Fruit fly (Drosophila melanogaster): ENCODE measurements around the gene comt.

Gene comt

dm6 chrX:13233811-13234737, 24.7 kb upstream of the comt start (continued):
- TF ChIP-seq CG6854 (GFP tag; optimal IDR thresholded peaks at IDR 0.05) (no peak), Sox102F (GFP tag; optimal IDR thresholded peaks at IDR 0.05) (peak; percentile 51), CG3032 (tag; optimal IDR thresholded peaks at IDR 0.05) (peak; percentile 88), CG8119 (GFP tag; IDR thresholded peaks at IDR 0.05) (peak; percentile 63; the same call in 2 of the 3 replicates), Ets96B (tag; optimal IDR thresholded peaks at IDR 0.05) (peak; percentile 88), CG6276 (GFP tag; optimal IDR thresholded peaks at IDR 0.05) (peak; percentile 30), CG9139 (GFP tag; optimal IDR thresholded peaks at IDR 0.05) (peak; percentile 88), Gug (GFP tag; IDR thresholded peaks at IDR 0.05) (peak; percentile 56; the same call in 1 of the 2 replicates), CG16779 (tag; optimal IDR thresholded peaks at IDR 0.05) (peak; percentile 68), dac (GFP tag; optimal IDR thresholded peaks at IDR 0.05) (no peak), CG31627 (GFP tag; optimal IDR thresholded peaks at IDR 0.05) (peak; percentile 67), CG7368 (GFP tag; optimal IDR thresholded peaks at IDR 0.05) (peak; percentile 71), Eip78C (GFP tag) (peak; percentile 96), Eip93F (GFP tag; optimal IDR thresholded peaks at IDR 0.05) (peak; percentile 39), Met (GFP tag; optimal IDR thresholded peaks at IDR 0.05) (peak; percentile 76), fkh (GFP tag; optimal IDR thresholded peaks at IDR 0.05) (peak; percentile 42)

dm6 chrX:13234738-13235470, 23.9 kb upstream of the comt start:
- no peak for TF ChIP-seq svp (GFP tag)
- TF ChIP-seq net (GFP tag; optimal IDR thresholded peaks at IDR 0.05): peak; percentile 23
- peak; percentile 32 for TF ChIP-seq OdsH (GFP tag; optimal IDR thresholded peaks at IDR 0.05)
- peak; percentile 45 to 59 for TF ChIP-seq ss (GFP tag; optimal IDR thresholded peaks at IDR 0.05)
- no peak for TF ChIP-seq CG6792 (GFP tag; optimal IDR thresholded peaks at IDR 0.05)
- TF ChIP-seq Sox15 (GFP tag; optimal IDR thresholded peaks at IDR 0.05): no peak
- TF ChIP-seq CG4318 (GFP tag; optimal IDR thresholded peaks at IDR 0.05): no peak
- no peak for TF ChIP-seq lz (GFP tag; optimal IDR thresholded peaks at IDR 0.05)
- TF ChIP-seq CG31627 (GFP tag; optimal IDR thresholded peaks at IDR 0.05): no peak
- 0 out of 2 replicates have a peak, but pooled peaks have one; percentile 37 for TF ChIP-seq CG15336 (GFP tag; IDR thresholded peaks at IDR 0.05)
- no peak for TF ChIP-seq CG3032 (tag; optimal IDR thresholded peaks at IDR 0.05)
- TF ChIP-seq CG8632 (GFP tag; optimal IDR thresholded peaks at IDR 0.05): peak; percentile 13
- TF ChIP-seq Blimp-1 (GFP tag; optimal IDR thresholded peaks at IDR 0.05): no peak
- TF ChIP-seq Eip78C (GFP tag): peak; percentile 44
- peak; percentile 39 for TF ChIP-seq Sox102F (GFP tag; optimal IDR thresholded peaks at IDR 0.05)
- TF ChIP-seq eg (GFP tag; IDR thresholded peaks at IDR 0.05): peak; percentile 83
- TF ChIP-seq Met (GFP tag; optimal IDR thresholded peaks at IDR 0.05): no peak
- no peak for TF ChIP-seq acj6 (GFP tag; optimal IDR thresholded peaks at IDR 0.05)
- no peak for TF ChIP-seq CG10669 (GFP tag; optimal IDR thresholded peaks at IDR 0.05)
- no peak for TF ChIP-seq Gug (GFP tag; IDR thresholded peaks at IDR 0.05)
- TF ChIP-seq Hr4 (GFP tag; optimal IDR thresholded peaks at IDR 0.05): no peak
- TF ChIP-seq CG11762 (GFP tag; optimal IDR thresholded peaks at IDR 0.05; ENCODE audit: insufficient read depth): peak; percentile 32
- TF ChIP-seq spab (GFP tag; optimal IDR thresholded peaks at IDR 0.05): no peak
- TF ChIP-seq CG11294 (GFP tag; IDR thresholded peaks at IDR 0.05): no peak
- TF ChIP-seq cyc (GFP tag; optimal IDR thresholded peaks at IDR 0.05): no peak
- TF ChIP-seq vri (GFP tag; optimal IDR thresholded peaks at IDR 0.05): peak; percentile 29
- TF ChIP-seq CG10631 (GFP tag; optimal IDR thresholded peaks at IDR 0.05): no peak
- no peak for TF ChIP-seq CG7368 (GFP tag; optimal IDR thresholded peaks at IDR 0.05)
- no peak for TF ChIP-seq Hr39 (GFP tag; optimal IDR thresholded peaks at IDR 0.05)
- no peak for TF ChIP-seq CG1621 (tag; optimal IDR thresholded peaks at IDR 0.05)
- no peak for TF ChIP-seq CG16779 (tag; optimal IDR thresholded peaks at IDR 0.05)
- peak; percentile 19 for TF ChIP-seq achi (GFP tag; optimal IDR thresholded peaks at IDR 0.05)
- peak; percentile 13 for TF ChIP-seq esn (GFP tag; optimal IDR thresholded peaks at IDR 0.05)
- TF ChIP-seq fd59A (GFP tag; optimal IDR thresholded peaks at IDR 0.05): no peak
- peak; percentile 65 for TF ChIP-seq CG8119 (GFP tag; IDR thresholded peaks at IDR 0.05)
- TF ChIP-seq CG6276 (GFP tag; optimal IDR thresholded peaks at IDR 0.05): peak; percentile 15
- TF ChIP-seq CG11902 (GFP tag; optimal IDR thresholded peaks at IDR 0.05): no peak
- no peak for TF ChIP-seq Ets96B (tag; optimal IDR thresholded peaks at IDR 0.05)
- TF ChIP-seq Ets21C (GFP tag; optimal IDR thresholded peaks at IDR 0.05): no peak
- peak; percentile 19 for TF ChIP-seq fkh (GFP tag; optimal IDR thresholded peaks at IDR 0.05)
- no peak for TF ChIP-seq Eip75B (GFP tag; optimal IDR thresholded peaks at IDR 0.05)
